Worm (Caenorhabditis elegans) whole organism, early embryonic: Measurements from ENCODE around the gene T08H10.3.

Source experiments
- B0310.2 ChIP-seq: sonication (generic microtip); optimal IDR thresholded peaks from 2 replicates; lab custom pipeline; 2016; ENCODE audit warnings: mild to moderate bottlenecking, missing genetic modification characterization, missing compliant biosample characterization
- ama-1 ChIP-seq: fragments of 150-350 bp; optimal IDR thresholded peaks from 2 replicates; lab custom pipeline; 2014
- ceh-13 ChIP-seq: fragments of 200-800 bp; sonication (Bioruptor generic); optimal IDR thresholded peaks from 2 replicates; lab custom pipeline; 2018; ENCODE audit warnings: mild to moderate bottlenecking, missing genetic modification characterization, missing compliant biosample characterization
- ets-7 ChIP-seq: sonication (generic microtip); optimal IDR thresholded peaks from 2 replicates; lab custom pipeline; 2016; ENCODE audit warnings: missing genotype, missing genetic modification characterization, missing compliant biosample characterization
- flt-1 ChIP-seq: fragments of 200-800 bp; sonication (Bioruptor generic); IDR thresholded peaks from 2 replicates; pipeline ENCODE4 v1.3.6; 2022; ENCODE audit warnings: missing genetic modification characterization, missing compliant biosample characterization
- hmbx-1 ChIP-seq: sonication (generic microtip); optimal IDR thresholded peaks from 2 replicates; lab custom pipeline; 2016; ENCODE audit warnings: mild to moderate bottlenecking, missing genetic modification characterization, missing compliant biosample characterization
- hnd-1 ChIP-seq: sonication (generic microtip); optimal IDR thresholded peaks from 2 replicates; lab custom pipeline; 2016; ENCODE audit warnings: missing genetic modification characterization, missing compliant biosample characterization
- sea-1 ChIP-seq: fragments of 200-800 bp; sonication (Bioruptor generic); conservative IDR thresholded peaks from 2 replicates; pipeline ENCODE4 v1.3.6; 2022; ENCODE audit warnings: missing genetic modification characterization, missing compliant biosample characterization
- tbx-37 ChIP-seq: fragments of 200-800 bp; sonication (Bioruptor generic); conservative IDR thresholded peaks from 2 replicates; pipeline ENCODE4 v1.3.6; 2022; ENCODE audit warnings: missing genetic modification reagents, missing genetic modification characterization, missing compliant biosample characterization
- tra-4 ChIP-seq: sonication (generic microtip); optimal IDR thresholded peaks from 2 replicates; lab custom pipeline; 2017; ENCODE audit warnings: missing genetic modification characterization, missing compliant biosample characterization

DNA sequence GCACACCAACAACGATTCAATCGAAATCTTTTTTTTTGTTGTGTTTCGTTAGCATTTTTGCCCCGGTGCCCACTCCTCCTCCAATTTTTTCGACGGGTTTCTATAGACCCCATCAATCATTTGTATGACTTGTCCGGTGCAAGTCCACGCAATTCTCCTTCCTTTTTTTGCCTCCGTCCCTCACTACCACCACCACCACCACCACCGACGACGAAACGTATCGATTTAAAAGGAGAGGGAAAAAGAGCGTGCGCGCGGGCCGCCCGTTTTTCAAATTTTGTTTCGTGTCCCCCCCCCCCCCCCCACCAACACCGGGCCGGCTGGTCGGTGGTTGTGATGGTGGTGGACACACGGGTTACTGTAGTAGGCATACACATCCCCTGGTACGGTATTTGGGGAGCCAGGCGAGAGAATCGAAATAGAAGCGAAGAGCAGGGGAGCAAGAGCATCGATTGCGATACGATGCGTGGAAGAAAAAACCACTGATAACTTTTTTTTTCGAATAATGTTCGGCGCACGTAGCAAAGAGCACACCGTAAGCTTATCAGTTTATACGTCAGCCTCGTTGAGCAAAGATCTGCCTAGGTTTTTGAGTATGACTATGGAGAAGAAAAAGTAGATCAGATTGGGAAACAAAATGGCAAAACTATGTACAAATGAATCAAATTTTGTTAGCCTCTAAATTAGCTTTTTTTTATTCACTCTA, 24.1 kb downstream of the T08H10.3 start:
- TF ChIP-seq ets-7 (tag; lab: Kevin White, UChicago) (no peak), ama-1 (lab: Kevin White, UChicago) (no peak), hmbx-1 (tag; lab: Kevin White, UChicago) (no peak), tbx-37 (GFP tag; lab: Robert Waterston, UW) (no peak), hnd-1 (tag; lab: Kevin White, UChicago) (no peak), ceh-13 (GFP tag; lab: Kevin White, UChicago) (no peak), sea-1 (GFP tag; lab: Robert Waterston, UW) (no peak), flt-1 (GFP tag; lab: Robert Waterston, UW) (no peak), B0310.2 (tag; lab: Kevin White, UChicago) (no peak), tra-4 (tag; lab: Kevin White, UChicago) (no peak)
